Worm (Caenorhabditis elegans): ENCODE data around the gene sgt-1.
"Not testable (repeated sequence)": the region's sequence is repeated elsewhere in the genome, so short reads cannot be mapped to it uniquely, and the experiment has no call there.

DNA sequence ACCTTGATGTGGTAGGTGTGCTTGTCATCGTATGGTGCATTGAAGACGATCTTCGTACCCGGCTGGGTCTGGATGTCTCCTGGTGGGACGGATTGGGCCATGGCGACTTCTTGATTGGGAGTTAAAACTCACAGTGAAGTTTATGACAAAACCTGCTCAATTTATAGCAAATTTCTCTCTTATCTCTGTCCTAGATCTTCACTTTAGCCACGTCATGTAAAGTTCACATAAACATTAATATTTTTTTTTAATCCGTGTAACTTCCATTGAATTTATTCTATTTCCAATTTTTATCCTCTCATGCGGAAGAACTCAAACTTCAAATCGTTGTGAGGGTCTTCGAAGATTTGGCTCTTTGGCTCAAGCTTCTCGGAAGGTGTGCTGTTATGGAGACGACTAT lies 12.9 kb upstream of the sgt-1 start, which contains the start of gene msp-31:
- TF ChIP-seq F16B12.6 (tag; optimal IDR thresholded peaks at IDR 0.05); rnt-1 (tag; optimal IDR thresholded peaks at IDR 0.05); ces-1 (GFP tag; optimal IDR thresholded peaks at IDR 0.05); fos-1 (tag; optimal IDR thresholded peaks at IDR 0.05); skn-1 (tag; optimal IDR thresholded peaks at IDR 0.05); snpc-4 (tag; optimal IDR thresholded peaks at IDR 0.05); mep-1 (tag; optimal IDR thresholded peaks at IDR 0.05): not testable (repeated sequence)

Measured in whole organism, L1 larva.